Worm (Caenorhabditis elegans) whole organism, midembryonic: ENCODE data around the gene idpp-16.

Experiments
- T22C8.4 ChIP-seq: fragments of 200-800 bp; sonication (Bioruptor generic); IDR thresholded peaks from 2 replicates; pipeline ENCODE4 v1.3.6; 2022; ENCODE audit warnings: missing genetic modification characterization, missing compliant biosample characterization
- cog-1 ChIP-seq: sonication (generic microtip); optimal IDR thresholded peaks from 2 replicates; lab custom pipeline; 2016; ENCODE audit warnings: missing genetic modification characterization, missing compliant biosample characterization
- flt-1 ChIP-seq: fragments of 200-800 bp; sonication (Bioruptor generic); IDR thresholded peaks from 2 replicates; pipeline ENCODE4 v1.3.6; 2022; ENCODE audit warnings: missing genetic modification characterization, missing compliant biosample characterization
- klf-2 ChIP-seq: fragments of 200-800 bp; sonication (Bioruptor generic); conservative IDR thresholded peaks from 2 replicates; pipeline ENCODE4 v1.3.6; 2022; ENCODE audit warnings: missing genetic modification reagents, missing genetic modification characterization, missing compliant biosample characterization
- med-1 ChIP-seq: sonication (generic microtip); optimal IDR thresholded peaks from 2 replicates; lab custom pipeline; 2017; ENCODE audit warnings: missing genetic modification characterization, mild to moderate bottlenecking, missing compliant biosample characterization, antibody characterized with exemption, missing genetic modification reagents; ENCODE audit not compliant: insufficient read depth
- ref-1 ChIP-seq: fragments of 200-800 bp; sonication (Bioruptor generic); conservative IDR thresholded peaks from 2 replicates; pipeline ENCODE4 v1.3.6; 2022; ENCODE audit warnings: missing genetic modification reagents, missing genetic modification characterization, missing compliant biosample characterization
- tab-1 ChIP-seq: fragments of 200-800 bp; sonication (Bioruptor generic); IDR thresholded peaks from 2 replicates; pipeline ENCODE4 v1.3.6; 2022; ENCODE audit warnings: missing genetic modification characterization, missing compliant biosample characterization
- ztf-23 ChIP-seq: fragments of 200-800 bp; sonication (Bioruptor generic); IDR thresholded peaks from 2 replicates; pipeline ENCODE4 v1.3.6; 2022; ENCODE audit warnings: missing genetic modification reagents, missing genetic modification characterization, missing compliant biosample characterization
- ztf-29 ChIP-seq: fragments of 200-800 bp; sonication (Bioruptor generic); IDR thresholded peaks from 2 replicates; pipeline ENCODE4 v1.3.6; 2022; ENCODE audit warnings: missing genetic modification reagents, missing genetic modification characterization, missing compliant biosample characterization

idpp-16 gene

DNA sequence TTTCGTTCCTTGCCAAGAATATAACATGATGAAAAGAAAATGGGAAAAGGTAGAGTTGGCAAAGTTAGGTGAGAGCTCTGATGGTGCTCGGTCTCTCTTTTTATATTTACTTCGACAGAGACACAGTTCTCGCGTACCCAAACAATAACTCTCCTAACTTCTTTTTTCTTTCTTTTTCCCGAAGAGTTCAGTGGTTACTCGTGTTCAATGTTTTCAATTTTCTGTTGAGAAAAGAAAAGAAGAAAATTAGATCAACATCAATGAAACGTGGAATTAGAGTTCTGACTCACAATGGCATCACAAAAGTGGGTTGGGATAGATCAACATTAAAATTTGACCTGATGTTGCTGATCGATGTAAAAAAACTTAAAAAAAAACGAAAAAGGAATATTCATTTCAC is at the start of gene idpp-16:
idpp-16 (minus strand) TSS at position 101 of the 400 bp plus-strand sequence.
- TF ChIP-seq ztf-23 (GFP tag; lab: Robert Waterston, UW) (no peak), ref-1 (GFP tag; lab: Robert Waterston, UW) (no peak), flt-1 (GFP tag; lab: Robert Waterston, UW) (no peak), T22C8.4 (GFP tag; lab: Robert Waterston, UW) (no peak), tab-1 (GFP tag; lab: Robert Waterston, UW) (no peak), ztf-29 (GFP tag; lab: Robert Waterston, UW) (no peak)

DNA sequence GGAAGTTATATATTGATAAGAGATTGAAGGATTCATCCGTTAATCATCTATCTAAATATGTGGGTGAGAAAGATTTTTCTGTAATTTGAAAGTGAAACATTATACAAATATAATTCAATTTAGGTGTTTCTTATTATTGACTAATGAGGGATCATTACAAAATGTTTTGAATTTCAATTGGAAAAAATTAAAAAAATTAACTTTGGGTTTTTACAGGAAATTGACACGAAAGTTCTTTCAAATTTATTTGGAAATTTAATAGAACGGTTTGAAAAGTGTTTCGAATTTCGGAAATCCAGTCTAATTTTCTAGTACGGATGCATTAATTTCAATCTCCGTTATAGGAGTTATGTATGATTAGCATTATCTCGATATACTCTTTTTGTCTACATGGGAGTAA is 46.8 kb upstream of the idpp-16 start:
- TF ChIP-seq klf-2: no peak
- TF ChIP-seq tab-1 (GFP tag; lab: Robert Waterston, UW): no peak
- no peak for TF ChIP-seq cog-1 (tag; lab: Kevin White, UChicago)
- no peak for TF ChIP-seq ztf-23 (GFP tag; lab: Robert Waterston, UW)
- TF ChIP-seq ref-1 (GFP tag; lab: Robert Waterston, UW): no peak
- TF ChIP-seq T22C8.4 (GFP tag; lab: Robert Waterston, UW): no peak
- TF ChIP-seq flt-1 (GFP tag; lab: Robert Waterston, UW): no peak
- no peak for TF ChIP-seq med-1
- no peak for TF ChIP-seq ztf-29 (GFP tag; lab: Robert Waterston, UW)

DNA sequence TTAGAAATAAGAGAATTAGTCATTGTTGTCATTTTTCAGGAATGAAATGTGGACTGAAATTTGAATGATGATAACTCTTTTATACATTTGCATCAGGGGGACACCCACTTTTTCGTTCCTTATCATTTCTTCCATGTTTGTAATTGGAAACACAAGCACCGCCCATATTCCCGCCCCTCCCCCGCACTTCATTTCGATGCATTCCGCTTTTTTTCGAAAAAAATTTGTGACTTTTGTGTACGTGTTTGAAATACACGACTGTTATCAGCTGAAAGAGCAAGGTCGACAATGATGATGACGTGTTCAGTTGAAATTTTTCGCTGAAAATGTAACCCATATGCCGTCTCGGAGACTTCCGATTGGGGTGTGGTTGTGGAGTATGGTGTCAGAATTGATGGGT is 44.4 kb upstream of the idpp-16 start, which contains the start of gene zip-10:
zip-10 (minus strand) TSS at position 43 of the 400 bp plus-strand sequence.
- TF ChIP-seq klf-2 (no peak), tab-1 (GFP tag; lab: Robert Waterston, UW) (no peak), ref-1 (GFP tag; lab: Robert Waterston, UW) (no peak), T22C8.4 (GFP tag; lab: Robert Waterston, UW) (no peak), flt-1 (GFP tag; lab: Robert Waterston, UW) (no peak), cog-1 (tag; lab: Kevin White, UChicago) (no peak), ztf-23 (GFP tag; lab: Robert Waterston, UW) (no peak), med-1 (no peak), ztf-29 (GFP tag; lab: Robert Waterston, UW) (no peak)

DNA sequence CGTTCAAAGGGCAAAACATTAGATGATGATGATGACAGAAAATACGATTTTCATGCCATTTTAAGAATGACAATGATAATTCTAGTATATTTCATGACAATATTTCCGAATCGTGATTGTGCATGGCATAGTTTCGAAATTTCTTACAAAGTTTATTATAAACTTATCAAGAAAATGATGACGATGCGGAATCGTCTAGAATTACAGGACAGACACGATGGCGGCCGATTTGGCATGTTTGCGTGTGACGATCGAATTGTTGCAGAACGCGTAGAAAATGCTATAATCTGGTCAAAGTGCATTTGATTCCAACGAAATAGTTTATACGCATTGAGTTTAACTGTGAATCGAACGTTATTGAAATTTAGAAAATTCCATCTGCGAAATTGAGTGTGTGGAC is 42.9 kb upstream of the idpp-16 start:
- no peak for TF ChIP-seq flt-1 (GFP tag; lab: Robert Waterston, UW)
- TF ChIP-seq med-1: no peak
- no peak for TF ChIP-seq ztf-29 (GFP tag; lab: Robert Waterston, UW)
- TF ChIP-seq tab-1 (GFP tag; lab: Robert Waterston, UW): no peak
- no peak for TF ChIP-seq ztf-23 (GFP tag; lab: Robert Waterston, UW)
- TF ChIP-seq ref-1 (GFP tag; lab: Robert Waterston, UW): no peak
- no peak for TF ChIP-seq cog-1 (tag; lab: Kevin White, UChicago)
- TF ChIP-seq T22C8.4 (GFP tag; lab: Robert Waterston, UW): no peak
- no peak for TF ChIP-seq klf-2

DNA sequence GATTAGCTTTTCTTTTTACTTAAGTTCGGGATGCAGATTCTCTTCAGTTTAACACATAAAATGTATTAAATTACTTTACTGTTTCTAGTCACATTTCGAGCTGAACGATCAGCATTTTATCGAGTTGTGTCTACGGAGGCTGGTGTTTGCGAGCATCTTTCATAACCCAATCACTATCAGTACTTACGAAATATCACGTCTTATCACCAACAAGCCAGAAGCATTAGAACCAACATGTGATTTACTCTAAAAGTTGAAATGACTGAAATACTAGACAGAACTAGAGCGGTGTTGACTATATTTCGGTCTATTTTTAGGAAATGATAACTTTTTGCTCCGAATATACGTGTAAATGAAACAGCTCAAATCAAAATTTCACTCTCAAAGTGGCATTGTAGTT is 42.1 kb upstream of the idpp-16 start:
- TF ChIP-seq ref-1 (GFP tag; lab: Robert Waterston, UW) (no peak), T22C8.4 (GFP tag; lab: Robert Waterston, UW) (no peak), ztf-29 (GFP tag; lab: Robert Waterston, UW) (no peak), cog-1 (tag; lab: Kevin White, UChicago) (no peak), tab-1 (GFP tag; lab: Robert Waterston, UW) (no peak), med-1 (no peak)

DNA sequence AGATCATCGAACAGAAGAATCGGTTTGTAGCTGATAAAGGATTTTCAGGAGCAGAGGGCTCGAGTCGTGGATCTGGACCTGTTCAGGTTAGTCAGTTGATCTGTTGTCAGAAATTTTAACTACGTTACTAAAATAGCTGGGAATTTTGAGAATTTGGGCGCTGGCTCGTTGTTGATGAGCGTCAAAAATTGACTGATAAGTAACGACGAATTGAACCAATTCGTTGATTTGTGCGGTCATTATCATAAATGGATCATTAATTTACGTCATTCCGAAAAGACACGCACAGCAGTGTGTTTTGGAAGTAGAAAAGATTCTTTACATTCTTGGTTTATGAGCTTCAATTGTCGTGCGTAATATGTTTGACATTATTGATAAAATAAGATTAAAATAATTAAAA is 41.5 kb upstream of the idpp-16 start:
- TF ChIP-seq klf-2: no peak
- TF ChIP-seq tab-1 (GFP tag; lab: Robert Waterston, UW): no peak
- TF ChIP-seq ztf-23 (GFP tag; lab: Robert Waterston, UW): no peak
- no peak for TF ChIP-seq flt-1 (GFP tag; lab: Robert Waterston, UW)
- TF ChIP-seq ref-1 (GFP tag; lab: Robert Waterston, UW): no peak
- TF ChIP-seq ztf-29 (GFP tag; lab: Robert Waterston, UW): no peak

DNA sequence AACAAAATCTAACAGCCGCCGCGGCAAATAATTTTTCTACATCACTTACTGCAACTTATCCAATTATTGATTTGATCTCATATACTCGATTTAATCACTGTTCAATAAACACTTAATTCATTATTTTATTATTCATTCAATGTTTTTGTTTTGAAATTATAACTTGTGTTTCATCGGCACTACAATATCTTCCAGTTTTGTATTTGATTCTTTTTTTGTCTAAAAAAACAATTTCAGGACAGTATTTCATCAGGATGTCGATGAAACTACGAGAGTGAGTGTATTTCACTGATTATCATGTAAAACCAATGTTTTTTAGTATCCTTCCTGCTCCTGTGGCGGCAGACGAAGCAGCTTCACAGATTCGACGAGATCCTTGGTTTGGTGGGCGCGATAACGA is 38.9 kb upstream of the idpp-16 start, which contains the start of gene skp-1:
skp-1 (plus strand) TSS at position 238 of the 400 bp plus-strand sequence.
- TF ChIP-seq cog-1 (tag; lab: Kevin White, UChicago) (no peak), klf-2 (no peak)

DNA sequence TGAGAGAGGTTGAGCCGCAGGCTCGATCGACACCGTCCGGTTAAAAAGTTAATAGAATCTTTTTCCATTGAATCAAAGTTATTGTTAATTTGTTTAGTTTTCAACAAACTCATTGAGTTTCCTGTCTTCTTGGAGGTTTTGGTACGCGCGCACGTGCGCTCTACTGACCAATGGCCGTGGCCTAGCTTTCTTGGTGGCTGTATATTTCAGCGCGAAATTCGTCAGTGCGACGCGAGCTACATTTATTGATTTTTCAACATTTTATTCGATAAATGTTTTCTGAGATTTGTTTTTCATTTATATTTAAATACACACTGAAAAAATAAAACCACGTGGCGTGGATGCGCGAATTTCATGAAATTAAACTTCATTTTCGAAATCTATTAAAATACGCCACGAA is 37.8 kb upstream of the idpp-16 start, which contains the start of gene bir-1:
bir-1 (plus strand) TSS at position 312 of the 400 bp plus-strand sequence.
- TF ChIP-seq cog-1 (tag; lab: Kevin White, UChicago): peak; percentile 11
- TF ChIP-seq tab-1 (GFP tag; lab: Robert Waterston, UW): no peak
- no peak for TF ChIP-seq ztf-29 (GFP tag; lab: Robert Waterston, UW)
- TF ChIP-seq ref-1 (GFP tag; lab: Robert Waterston, UW): peak; percentile 57; the same call in 1 of the 2 replicates
- TF ChIP-seq ztf-23 (GFP tag; lab: Robert Waterston, UW): peak; percentile 69; the same call in 1 of the 2 replicates
- TF ChIP-seq med-1: no peak
- no peak for TF ChIP-seq klf-2
- no peak for TF ChIP-seq flt-1 (GFP tag; lab: Robert Waterston, UW)
- TF ChIP-seq T22C8.4 (GFP tag; lab: Robert Waterston, UW): peak; percentile 76

DNA sequence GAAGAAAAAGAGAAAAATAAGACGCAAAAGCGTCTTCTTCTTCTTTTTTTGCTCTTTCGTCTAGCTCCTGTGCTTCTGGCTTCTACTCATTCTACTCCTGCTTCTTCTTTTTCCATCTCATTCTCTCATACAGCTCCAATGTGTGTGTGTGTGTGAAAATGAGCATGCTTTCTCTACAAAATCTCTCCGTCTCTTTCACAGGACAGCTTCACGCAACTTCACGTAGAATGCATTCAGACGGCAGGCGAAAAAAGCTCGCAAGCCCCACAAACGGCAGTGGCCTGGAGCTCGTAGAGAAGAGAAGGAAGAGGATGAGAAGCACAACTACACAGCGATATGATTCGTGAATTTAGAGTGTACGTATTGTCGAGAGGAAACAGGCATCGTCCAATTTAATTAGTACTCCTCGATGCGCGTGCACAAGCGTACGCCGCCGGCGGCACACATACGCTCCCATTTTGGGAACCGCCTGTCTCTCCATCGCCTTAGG is 35.0 kb upstream of the idpp-16 start:
- TF ChIP-seq ref-1 (GFP tag; lab: Robert Waterston, UW): no peak
- no peak for TF ChIP-seq med-1
- no peak for TF ChIP-seq klf-2
- no peak for TF ChIP-seq cog-1 (tag; lab: Kevin White, UChicago)
- no peak for TF ChIP-seq ztf-29 (GFP tag; lab: Robert Waterston, UW)
- TF ChIP-seq T22C8.4 (GFP tag; lab: Robert Waterston, UW): no peak
- TF ChIP-seq tab-1 (GFP tag; lab: Robert Waterston, UW): no peak
- no peak for TF ChIP-seq flt-1 (GFP tag; lab: Robert Waterston, UW)
- no peak for TF ChIP-seq ztf-23 (GFP tag; lab: Robert Waterston, UW)

DNA sequence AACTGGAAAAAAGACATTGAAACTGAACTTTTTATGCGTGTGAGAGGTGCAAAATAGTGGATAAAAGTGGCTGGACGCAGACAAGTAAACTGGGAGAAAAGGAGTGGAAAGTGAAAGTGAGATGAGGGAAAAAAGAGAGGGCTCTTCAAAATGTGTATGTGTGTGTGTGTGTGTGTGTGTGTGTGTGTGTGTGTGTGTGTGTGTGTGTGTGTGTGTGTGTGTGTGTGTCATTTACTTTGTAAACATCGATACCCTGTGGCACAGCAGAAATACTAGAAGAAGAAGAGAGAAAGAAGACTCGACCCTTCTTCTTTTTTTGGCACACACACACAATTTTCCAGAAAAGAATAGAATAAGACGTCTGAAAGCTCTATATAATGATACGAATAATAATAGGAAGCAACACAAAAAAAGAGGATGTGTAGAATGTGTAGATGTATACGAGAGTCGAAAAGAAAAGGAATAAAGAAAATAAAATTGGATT is 32.4 kb upstream of the idpp-16 start:
- no peak for TF ChIP-seq ztf-29 (GFP tag; lab: Robert Waterston, UW)
- TF ChIP-seq flt-1 (GFP tag; lab: Robert Waterston, UW): no peak
- TF ChIP-seq ref-1 (GFP tag; lab: Robert Waterston, UW): no peak
- TF ChIP-seq ztf-23 (GFP tag; lab: Robert Waterston, UW): 0 out of 2 replicates have a peak, but pooled peaks have one; percentile 27
